Fruit fly (Drosophila melanogaster) whole organism, larva: Measurements from ENCODE around the gene CG14106.
A peak's percentile ranks its signal among the peaks of the same experiment; 100 is the strongest.

Experiments used
- noc ChIP-seq: fragments of 200-800 bp; sonication (Bioruptor generic); optimal IDR thresholded peaks from 3 replicates; lab custom pipeline; 2019; ENCODE audit warnings: missing biosample characterization, mild to moderate bottlenecking, missing genetic modification characterization, moderate library complexity

Gene CG14106

DNA sequence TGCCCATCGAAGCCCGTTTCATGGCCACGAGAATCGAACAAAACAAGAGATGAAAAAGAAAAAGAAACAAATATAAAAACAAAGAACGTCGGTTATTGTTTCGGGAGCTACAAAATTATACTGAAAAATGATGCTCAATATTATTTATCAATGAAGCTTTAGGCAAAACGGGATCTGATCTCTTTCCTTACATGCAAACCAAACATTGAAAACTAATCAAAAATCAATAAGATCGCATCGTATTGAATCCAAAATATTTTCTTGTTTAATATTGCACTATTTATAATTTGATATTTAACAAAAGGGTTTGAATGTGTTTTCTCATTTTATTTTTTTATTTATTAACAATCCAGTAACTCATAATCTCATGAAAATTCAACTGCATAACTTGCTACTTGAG lies at the start of gene CG14106:
Gene CG14106, minus strand, starts transcription at position 101 of the 400 bp plus-strand sequence.
- no peak for TF ChIP-seq noc (tag; lab: Kevin White, UChicago)

DNA sequence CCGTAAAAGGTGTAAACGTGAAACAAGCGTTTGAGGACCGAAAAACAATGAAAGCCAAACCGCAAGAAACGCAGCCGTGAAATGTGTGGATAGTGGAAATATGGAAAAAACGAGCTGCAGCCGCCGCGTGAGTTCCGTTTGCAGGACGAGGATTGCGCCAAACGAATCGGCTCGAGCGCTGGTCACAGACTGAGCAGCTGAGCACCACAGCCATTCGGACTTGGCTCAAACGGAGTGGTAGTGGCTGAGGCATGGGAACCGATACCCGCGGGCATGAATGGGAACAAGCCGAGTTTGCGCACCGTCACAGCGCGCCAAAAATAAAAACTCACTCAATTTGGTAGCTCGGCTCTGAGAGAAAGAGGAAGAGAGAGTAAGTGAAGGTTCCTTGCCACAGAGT lies 49.1 kb upstream of the CG14106 start, which contains the start of gene CG10089:
Gene CG10089, minus strand, starts transcription at position 181 of the 400 bp plus-strand sequence.
- TF ChIP-seq noc (tag; lab: Kevin White, UChicago), result no peak

DNA sequence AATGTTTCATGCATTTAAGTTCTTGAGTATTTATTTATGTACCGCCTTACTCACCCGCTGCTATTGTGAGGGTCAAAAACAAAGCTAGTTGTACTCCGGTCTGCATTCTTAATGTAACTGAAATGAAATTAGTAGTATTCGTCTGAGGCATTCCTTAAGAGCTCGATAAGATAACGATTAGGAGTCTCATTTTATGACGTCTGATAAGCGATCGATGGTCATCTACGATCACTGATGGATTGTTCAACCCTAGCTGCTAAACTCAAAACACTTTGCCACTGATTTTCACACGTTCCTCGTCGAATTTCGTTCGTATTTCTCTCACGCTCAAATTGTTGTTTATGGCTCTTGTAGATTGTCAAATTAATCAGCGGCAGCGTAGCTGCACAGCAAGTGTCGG lies 31.7 kb upstream of the CG14106 start, which contains the start of gene CG10116:
Gene CG10116, minus strand, starts transcription at position 106 of the 400 bp plus-strand sequence.
- TF ChIP-seq noc (tag; lab: Kevin White, UChicago), result no peak

DNA sequence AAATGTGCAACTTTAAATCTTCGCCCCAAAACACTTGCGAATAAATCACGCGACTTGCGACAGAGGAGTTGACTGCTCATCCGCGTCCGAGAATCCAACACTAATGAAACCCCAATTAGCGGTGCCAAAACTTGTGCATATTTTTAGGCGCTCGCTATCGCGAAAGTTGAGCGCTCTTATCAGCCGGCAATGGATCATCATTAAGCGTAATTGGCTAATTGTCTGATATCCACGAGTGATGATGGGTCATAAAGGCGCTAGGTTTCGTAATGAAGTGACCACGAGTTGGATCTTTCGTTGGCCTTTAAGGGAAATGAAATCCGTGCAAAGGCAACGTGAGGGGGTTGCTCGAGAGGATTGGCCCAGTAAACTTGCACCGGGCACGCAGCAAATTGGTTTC lies 29.3 kb upstream of the CG14106 start:
- TF ChIP-seq noc (tag; lab: Kevin White, UChicago), result peak; percentile 57

DNA sequence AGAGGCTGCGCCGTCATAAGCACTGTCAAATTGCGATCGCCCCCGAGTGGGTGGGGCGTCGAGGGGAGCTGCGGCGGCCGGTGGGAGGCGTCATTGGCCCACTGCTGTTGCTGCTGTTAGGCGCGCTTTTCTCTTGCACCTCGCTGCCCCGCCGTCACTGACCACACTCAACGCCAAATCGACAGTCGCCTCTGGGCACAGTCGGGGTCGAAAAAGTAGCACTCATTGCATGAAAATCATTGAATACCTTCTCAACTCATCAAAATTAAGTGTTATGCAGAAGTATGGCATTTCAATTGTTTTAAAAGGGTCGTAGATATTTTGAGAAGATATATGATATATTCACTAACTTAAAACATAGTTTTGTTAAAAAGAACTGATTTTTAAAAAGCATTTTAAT lies 26.8 kb upstream of the CG14106 start:
- no peak for TF ChIP-seq noc (tag; lab: Kevin White, UChicago)

DNA sequence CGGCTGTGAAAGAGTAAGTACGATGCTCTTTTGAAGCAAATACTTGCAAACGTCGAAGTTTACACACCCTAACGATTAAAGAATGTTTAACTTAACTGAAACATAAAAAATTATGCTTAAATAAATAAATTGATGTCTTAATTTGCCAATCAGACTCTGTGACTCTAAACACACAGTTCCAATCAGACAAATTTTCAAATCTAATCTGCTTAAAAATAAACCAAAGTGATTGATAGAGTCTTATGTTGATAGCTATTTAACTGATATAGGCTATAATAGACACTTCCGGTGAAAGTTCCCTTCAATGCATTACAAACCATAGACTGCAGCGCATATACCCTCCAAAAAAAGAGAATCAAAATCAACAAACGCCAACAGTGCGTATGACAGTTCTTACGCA lies 26.1 kb upstream of the CG14106 start:
- TF ChIP-seq noc (tag; lab: Kevin White, UChicago), result peak; percentile 8

DNA sequence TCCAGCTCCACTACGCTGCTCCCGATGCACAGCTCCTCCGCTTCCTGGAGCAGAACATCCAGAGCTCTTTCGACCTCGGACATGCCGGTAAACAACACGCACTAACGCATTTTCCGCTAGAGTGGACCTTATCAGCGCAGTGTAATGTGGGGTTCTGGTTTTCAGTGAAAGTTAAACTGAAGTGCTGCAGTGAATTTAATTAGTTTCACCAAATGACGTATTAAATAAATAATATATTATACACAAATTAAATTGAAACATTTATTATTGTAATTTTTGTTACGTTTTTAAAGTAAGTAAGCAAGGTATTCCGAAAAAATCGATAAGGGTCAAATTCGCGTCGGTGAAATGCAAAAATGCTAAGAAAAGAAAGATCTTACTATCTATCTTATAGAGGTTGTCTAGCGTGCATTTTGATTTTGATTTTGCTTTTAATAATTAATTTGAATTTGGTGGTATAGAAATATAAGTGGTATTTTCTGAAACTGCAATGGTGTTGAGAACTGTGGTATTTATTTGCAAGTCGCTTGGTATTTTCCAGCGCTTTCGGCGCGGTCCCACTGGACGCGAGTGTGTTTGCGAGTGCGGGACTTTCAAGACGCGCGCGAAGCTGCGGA lies 24.8 kb upstream of the CG14106 start, which contains the start of the genes JMJD7 and CG10738:
Gene JMJD7, minus strand, starts transcription at position 107 of the 617 bp plus-strand sequence.
Gene CG10738, plus strand, starts transcription at position 594 of the 617 bp plus-strand sequence.
- no peak for TF ChIP-seq noc (tag; lab: Kevin White, UChicago)

DNA sequence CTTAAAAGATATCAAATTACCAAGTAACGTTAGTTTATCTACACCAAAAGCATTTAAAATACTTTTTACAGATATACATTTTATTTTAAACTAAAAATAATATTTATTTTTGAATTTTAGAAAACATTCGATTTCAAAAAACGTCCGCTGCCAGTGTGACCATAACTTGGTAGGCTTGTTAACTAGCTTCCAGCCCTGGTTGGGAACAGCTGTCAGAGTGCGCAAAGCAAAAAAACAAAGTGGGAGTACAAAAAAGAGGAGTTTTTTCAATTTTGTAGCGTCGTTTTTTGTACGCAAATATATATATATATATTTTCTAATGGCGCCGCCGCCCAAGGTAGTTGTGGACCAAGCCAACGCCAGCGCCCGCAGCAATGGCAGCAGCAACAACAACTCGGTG lies 16.9 kb upstream of the CG14106 start, which contains the start of gene cmb:
Gene cmb, plus strand, starts transcription at position 195 of the 400 bp plus-strand sequence.
- no peak for TF ChIP-seq noc (tag; lab: Kevin White, UChicago)

DNA sequence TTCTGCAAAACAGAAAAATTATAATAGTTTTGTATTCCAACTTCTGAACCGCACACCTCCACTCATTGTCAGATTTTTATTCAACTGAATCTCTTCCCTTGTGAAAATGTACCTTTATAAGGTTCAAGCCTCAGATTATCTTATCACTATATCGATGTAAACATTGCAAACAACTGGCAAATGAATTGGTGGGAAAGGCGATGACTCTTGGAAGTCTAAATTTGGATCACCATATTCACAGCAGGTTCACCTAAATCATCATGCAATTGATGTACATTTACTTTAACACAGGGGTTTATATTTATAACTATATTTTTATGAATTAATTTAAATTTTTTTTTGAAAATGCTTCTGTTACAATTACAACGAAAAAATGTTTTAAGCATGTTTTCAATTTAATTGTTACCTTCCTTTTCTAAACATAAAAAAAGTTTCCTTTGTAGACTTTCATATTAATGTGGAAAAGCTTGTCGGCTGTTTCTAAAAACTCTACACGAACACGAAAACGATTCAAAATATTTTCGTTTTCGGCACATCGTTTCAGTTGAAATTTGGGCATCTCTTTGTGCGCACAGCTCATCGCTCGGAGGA lies 15.0 kb upstream of the CG14106 start, which contains the start of the genes CG10140 and CG14109:
Gene CG10140, minus strand, starts transcription at position 101 of the 591 bp plus-strand sequence.
Gene CG14109, plus strand, starts transcription at position 541 of the 591 bp plus-strand sequence.
- TF ChIP-seq noc (tag; lab: Kevin White, UChicago), result no peak

DNA sequence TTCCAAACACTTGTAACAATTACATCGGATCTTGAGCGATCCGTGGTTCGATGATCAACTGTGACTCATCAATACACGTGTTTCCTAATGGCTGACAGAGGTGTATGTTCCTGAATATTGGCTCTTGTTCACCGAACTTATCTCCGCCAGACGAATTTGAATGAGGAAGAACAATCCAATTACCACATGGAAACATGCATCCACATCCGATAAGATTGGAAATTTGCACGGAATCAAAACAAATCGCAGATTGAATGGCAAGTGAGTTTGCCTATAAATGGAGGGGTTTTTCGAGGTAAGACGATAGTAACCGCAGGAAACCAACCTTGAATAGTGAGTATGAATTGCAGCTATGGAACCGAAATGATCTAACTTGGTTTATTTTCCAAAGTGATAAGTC lies 12.2 kb upstream of the CG14106 start, which contains the start of gene CG10725:
Gene CG10725, plus strand, starts transcription at position 301 of the 400 bp plus-strand sequence.
- no peak for TF ChIP-seq noc (tag; lab: Kevin White, UChicago)

DNA sequence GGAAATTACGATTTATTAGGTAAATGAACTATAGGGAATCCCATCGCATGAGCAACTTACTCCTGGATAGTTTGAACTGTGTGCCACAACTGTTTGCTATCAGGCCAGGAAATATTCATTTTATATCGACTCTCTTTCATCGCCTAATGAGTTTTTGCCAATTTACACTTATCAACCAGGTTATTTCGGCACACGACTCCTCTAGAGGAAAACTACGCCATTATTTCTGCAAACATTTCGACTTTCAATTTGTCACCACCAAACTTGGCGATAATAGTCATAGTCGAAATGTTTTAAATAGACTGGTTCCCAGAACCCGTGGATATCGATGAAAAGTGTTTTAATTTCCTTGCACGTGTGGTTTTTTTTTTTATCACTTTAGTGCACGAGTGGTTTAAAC lies 11.6 kb upstream of the CG14106 start, which contains the start of gene CG10154:
Gene CG10154, minus strand, starts transcription at position 101 of the 400 bp plus-strand sequence.
- TF ChIP-seq noc (tag; lab: Kevin White, UChicago), result no peak

DNA sequence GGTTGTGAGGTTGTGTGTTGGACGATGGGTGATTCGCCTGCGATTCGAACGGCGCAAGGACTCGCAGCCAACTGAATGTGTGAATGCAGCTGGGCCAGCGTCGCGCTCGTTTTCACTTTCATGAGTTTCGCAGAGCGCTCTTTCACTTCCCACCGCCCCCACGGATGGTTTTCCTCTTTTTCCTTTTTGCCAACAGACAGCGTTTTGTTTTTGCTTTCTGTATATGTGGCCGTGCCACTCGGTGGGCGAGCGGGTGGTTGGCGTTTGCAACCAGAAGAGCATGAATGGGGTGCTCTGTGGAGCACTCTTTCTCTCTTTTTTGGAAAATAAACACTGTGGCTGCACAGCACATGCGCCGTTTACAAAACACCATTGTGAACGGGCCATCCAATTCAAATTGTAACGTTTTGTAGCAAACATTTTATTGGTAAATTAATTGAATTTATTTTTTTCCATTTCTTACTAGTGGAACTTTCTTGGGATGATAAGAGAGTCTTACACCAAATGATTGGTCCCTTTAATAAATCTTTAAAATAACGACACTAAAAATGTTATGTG lies 9.8 kb upstream of the CG14106 start, which contains the start of gene CG10713:
Gene CG10713, minus strand, starts transcription at position 60 of the 558 bp plus-strand sequence.
- no peak for TF ChIP-seq noc (tag; lab: Kevin White, UChicago)

DNA sequence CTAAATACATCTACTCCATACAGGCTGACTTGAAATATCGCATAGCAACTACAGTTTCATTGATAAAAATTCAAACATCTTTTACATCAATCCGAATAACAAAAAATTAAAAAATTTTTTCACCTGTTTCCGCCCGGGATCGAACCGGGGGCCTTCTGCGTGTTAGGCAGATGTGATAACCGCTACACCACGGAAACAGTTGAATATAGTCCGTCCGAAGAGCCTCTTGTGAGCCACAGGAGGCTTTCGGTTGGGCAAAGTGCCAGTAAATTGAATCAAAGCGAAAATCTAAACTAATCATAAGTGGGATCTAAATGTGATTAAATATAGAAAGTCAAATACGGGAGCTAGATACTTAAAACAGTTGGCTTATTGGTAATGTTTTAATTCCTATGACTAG lies 8.1 kb upstream of the CG14106 start:
- TF ChIP-seq noc (tag; lab: Kevin White, UChicago), result no peak

DNA sequence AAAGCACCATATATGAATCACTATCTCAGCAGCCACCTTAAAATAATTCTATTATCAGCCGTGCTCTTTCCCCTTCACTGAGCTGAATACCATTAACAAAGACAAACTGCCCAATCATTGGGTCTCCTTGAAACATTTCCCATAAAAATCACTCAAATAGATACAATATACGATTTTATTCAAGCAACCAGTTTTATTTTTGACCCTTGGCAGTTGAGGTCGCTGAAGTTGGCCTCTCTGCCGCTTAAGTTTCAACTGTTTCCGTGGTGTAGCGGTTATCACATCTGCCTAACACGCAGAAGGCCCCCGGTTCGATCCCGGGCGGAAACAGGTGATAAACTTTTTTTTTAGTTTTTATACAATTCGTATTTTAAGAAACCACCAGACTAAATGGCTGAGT lies 7.3 kb upstream of the CG14106 start:
- TF ChIP-seq noc (tag; lab: Kevin White, UChicago), result no peak

DNA sequence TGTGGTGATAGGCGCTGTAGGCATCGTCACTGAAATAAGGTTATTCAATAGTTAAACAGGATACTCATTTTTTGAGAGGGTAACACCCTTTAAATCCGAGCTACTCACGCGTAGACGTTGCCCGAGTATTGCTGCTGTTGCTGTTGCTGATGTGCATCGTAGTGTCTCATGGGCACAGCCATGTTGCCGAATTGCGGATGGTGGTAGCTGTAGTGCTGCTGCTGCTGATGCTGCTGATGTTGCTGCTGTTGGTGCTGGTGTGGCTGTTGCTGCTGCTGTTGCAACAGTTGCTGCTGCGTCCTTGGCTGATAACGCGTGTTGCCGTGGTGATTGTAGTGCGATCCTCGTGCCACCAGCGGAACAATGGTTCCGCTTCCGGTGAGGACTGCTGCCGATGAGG lies 4.7 kb upstream of the CG14106 start:
- no peak for TF ChIP-seq noc (tag; lab: Kevin White, UChicago)

DNA sequence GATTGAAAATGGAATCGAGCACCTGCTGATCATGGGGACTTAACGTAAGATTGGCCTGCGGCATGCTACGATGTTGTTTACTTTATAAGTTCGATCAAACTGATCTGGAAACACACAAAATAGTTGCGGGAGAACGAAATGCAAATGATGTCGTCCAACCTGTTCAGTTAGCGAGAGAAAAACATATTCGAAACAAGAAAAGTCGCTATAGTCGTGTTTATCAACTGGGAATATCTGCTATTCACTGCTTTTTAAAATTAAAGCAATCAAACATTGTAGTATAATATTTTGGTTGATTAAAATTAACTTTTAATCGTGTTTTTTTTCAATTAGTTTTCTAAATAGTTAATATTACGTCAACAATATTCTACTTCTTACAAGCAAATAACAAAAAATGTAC lies 1.1 kb upstream of the CG14106 start, which contains the start of gene CG14105:
Gene CG14105, minus strand, starts transcription at position 101 of the 400 bp plus-strand sequence.
- TF ChIP-seq noc (tag; lab: Kevin White, UChicago), result no peak
